Worm (Caenorhabditis elegans) whole organism, early embryonic: ENCODE measurements around the gene Y43F8A.1.

Experiments
- B0310.2 ChIP-seq: sonication (generic microtip); optimal IDR thresholded peaks from 2 replicates; lab custom pipeline; 2016; ENCODE audit warnings: mild to moderate bottlenecking, missing genetic modification characterization, missing compliant biosample characterization
- F13C5.2 ChIP-seq: sonication (generic microtip); optimal IDR thresholded peaks from 2 replicates; lab custom pipeline; 2017; ENCODE audit warnings: mild to moderate bottlenecking, missing genetic modification characterization, inconsistent platforms, missing compliant biosample characterization
- aly-1 ChIP-seq: sonication (generic microtip); optimal IDR thresholded peaks from 2 replicates; lab custom pipeline; 2016; ENCODE audit warnings: missing genetic modification characterization, missing compliant biosample characterization
- ama-1 ChIP-seq: fragments of 150-350 bp; optimal IDR thresholded peaks from 2 replicates; lab custom pipeline; 2014
- ceh-13 ChIP-seq: fragments of 200-800 bp; sonication (Bioruptor generic); optimal IDR thresholded peaks from 2 replicates; lab custom pipeline; 2018; ENCODE audit warnings: mild to moderate bottlenecking, missing genetic modification characterization, missing compliant biosample characterization
- ceh-36 ChIP-seq: sonication (generic microtip); optimal IDR thresholded peaks from 2 replicates; lab custom pipeline; 2016; ENCODE audit warnings: missing genetic modification characterization, inconsistent platforms, missing compliant biosample characterization
- ets-7 ChIP-seq: sonication (generic microtip); optimal IDR thresholded peaks from 2 replicates; lab custom pipeline; 2016; ENCODE audit warnings: missing genotype, missing genetic modification characterization, missing compliant biosample characterization
- flt-1 ChIP-seq: fragments of 200-800 bp; sonication (Bioruptor generic); IDR thresholded peaks from 2 replicates; pipeline ENCODE4 v1.3.6; 2022; ENCODE audit warnings: missing genetic modification characterization, missing compliant biosample characterization
- hmbx-1 ChIP-seq: sonication (generic microtip); optimal IDR thresholded peaks from 2 replicates; lab custom pipeline; 2016; ENCODE audit warnings: mild to moderate bottlenecking, missing genetic modification characterization, missing compliant biosample characterization
- hmg-4 ChIP-seq: fragments of 200-800 bp; sonication (Bioruptor generic); optimal IDR thresholded peaks from 2 replicates; lab custom pipeline; 2018; ENCODE audit warnings: mild to moderate bottlenecking, missing genetic modification characterization, missing compliant biosample characterization
- hnd-1 ChIP-seq: sonication (generic microtip); optimal IDR thresholded peaks from 2 replicates; lab custom pipeline; 2016; ENCODE audit warnings: missing genetic modification characterization, missing compliant biosample characterization
- pes-1 ChIP-seq: fragments of 200-800 bp; sonication (Bioruptor generic); IDR thresholded peaks from 2 replicates; pipeline ENCODE4 v1.3.6; 2022; ENCODE audit warnings: missing genetic modification reagents, missing genetic modification characterization, missing compliant biosample characterization
- scrt-1 ChIP-seq: fragments of 200-800 bp; sonication (Bioruptor generic); IDR thresholded peaks from 2 replicates; pipeline ENCODE4 v1.3.6; 2022; ENCODE audit warnings: missing genetic modification characterization, missing compliant biosample characterization
- sea-1 ChIP-seq: fragments of 200-800 bp; sonication (Bioruptor generic); conservative IDR thresholded peaks from 2 replicates; pipeline ENCODE4 v1.3.6; 2022; ENCODE audit warnings: missing genetic modification characterization, missing compliant biosample characterization
- tbx-11 ChIP-seq: fragments of 200-800 bp; sonication (Bioruptor generic); IDR thresholded peaks from 2 replicates; pipeline ENCODE4 v1.3.6; 2022; ENCODE audit warnings: missing genetic modification characterization, missing compliant biosample characterization
- tbx-37 ChIP-seq: fragments of 200-800 bp; sonication (Bioruptor generic); conservative IDR thresholded peaks from 2 replicates; pipeline ENCODE4 v1.3.6; 2022; ENCODE audit warnings: missing genetic modification reagents, missing genetic modification characterization, missing compliant biosample characterization
- tra-4 ChIP-seq: sonication (generic microtip); optimal IDR thresholded peaks from 2 replicates; lab custom pipeline; 2017; ENCODE audit warnings: missing genetic modification characterization, missing compliant biosample characterization

Y43F8A.1 gene

ce11 chrV:19370189-19370588, at the start of gene Y43F8A.1:
Gene Y43F8A.1 (plus strand): TSS chrV:19370489.
- no peak for TF ChIP-seq flt-1 (GFP tag; lab: Robert Waterston, UW)
- TF ChIP-seq scrt-1: no peak
- no peak for TF ChIP-seq tbx-37 (GFP tag; lab: Robert Waterston, UW)
- no peak for TF ChIP-seq ceh-13
- no peak for TF ChIP-seq aly-1 (tag; lab: Kevin White, UChicago)
- no peak for TF ChIP-seq tra-4 (tag; lab: Kevin White, UChicago)
- TF ChIP-seq hmbx-1 (tag; lab: Kevin White, UChicago): no peak
- TF ChIP-seq F13C5.2: no peak
- no peak for TF ChIP-seq sea-1 (GFP tag; lab: Robert Waterston, UW)
- no peak for TF ChIP-seq tbx-11 (GFP tag; lab: Robert Waterston, UW)

- TF ChIP-seq ceh-13 (no peak), hmbx-1 (tag; lab: Kevin White, UChicago) (no peak), hnd-1 (tag; lab: Kevin White, UChicago) (no peak), scrt-1 (no peak)
Observed at ce11 chrV:19322387-19322786, 47.9 kb upstream of the Y43F8A.1 start, which contains the start of gene C43D7.4. Gene C43D7.4 (minus strand): TSS chrV:19322487.

ce11 chrV:19325436-19325835, 44.9 kb upstream of the Y43F8A.1 start:
- TF ChIP-seq tbx-37 (GFP tag; lab: Robert Waterston, UW) (no peak), flt-1 (GFP tag; lab: Robert Waterston, UW) (no peak)

- TF ChIP-seq scrt-1: no peak
- no peak for TF ChIP-seq ceh-36 (tag; lab: Kevin White, UChicago)
- TF ChIP-seq F13C5.2: no peak
- TF ChIP-seq ets-7: no peak
- no peak for TF ChIP-seq sea-1 (GFP tag; lab: Robert Waterston, UW)
- TF ChIP-seq ceh-13: no peak
- TF ChIP-seq hnd-1 (tag; lab: Kevin White, UChicago): no peak
- TF ChIP-seq aly-1 (tag; lab: Kevin White, UChicago): no peak
- TF ChIP-seq tbx-11 (GFP tag; lab: Robert Waterston, UW): no peak
- TF ChIP-seq tbx-37 (GFP tag; lab: Robert Waterston, UW): no peak
- no peak for TF ChIP-seq flt-1 (GFP tag; lab: Robert Waterston, UW)
- TF ChIP-seq pes-1 (GFP tag; lab: Robert Waterston, UW): no peak
- TF ChIP-seq B0310.2 (tag; lab: Kevin White, UChicago): no peak
- TF ChIP-seq hmbx-1 (tag; lab: Kevin White, UChicago): no peak
- TF ChIP-seq tra-4 (tag; lab: Kevin White, UChicago): no peak
- no peak for TF ChIP-seq ama-1 (lab: Kevin White, UChicago)
- no peak for TF ChIP-seq hmg-4 (GFP tag; lab: Kevin White, UChicago)
Observed at ce11 chrV:19329263-19329662, 41.0 kb upstream of the Y43F8A.1 start, which contains the start of gene fbxb-65. Gene fbxb-65 (plus strand): TSS chrV:19329563.

ce11 chrV:19337333-19337732, 33.0 kb upstream of the Y43F8A.1 start:
- no peak for TF ChIP-seq hmg-4 (GFP tag; lab: Kevin White, UChicago)
- TF ChIP-seq sea-1 (GFP tag; lab: Robert Waterston, UW): no peak
- no peak for TF ChIP-seq tbx-11 (GFP tag; lab: Robert Waterston, UW)
- no peak for TF ChIP-seq F13C5.2
- TF ChIP-seq B0310.2 (tag; lab: Kevin White, UChicago): no peak
- no peak for TF ChIP-seq ceh-36 (tag; lab: Kevin White, UChicago)
- no peak for TF ChIP-seq ceh-13
- no peak for TF ChIP-seq scrt-1
- no peak for TF ChIP-seq ets-7
- TF ChIP-seq hnd-1 (tag; lab: Kevin White, UChicago): no peak
- no peak for TF ChIP-seq flt-1 (GFP tag; lab: Robert Waterston, UW)

- TF ChIP-seq ceh-13 (no peak), hmbx-1 (tag; lab: Kevin White, UChicago) (no peak), hnd-1 (tag; lab: Kevin White, UChicago) (no peak), F13C5.2 (no peak), B0310.2 (tag; lab: Kevin White, UChicago) (no peak)
Observed at ce11 chrV:19351944-19352343, 18.3 kb upstream of the Y43F8A.1 start.

ce11 chrV:19354506-19354905, 15.8 kb upstream of the Y43F8A.1 start:
- TF ChIP-seq tra-4 (tag; lab: Kevin White, UChicago): no peak
- no peak for TF ChIP-seq pes-1 (GFP tag; lab: Robert Waterston, UW)
- no peak for TF ChIP-seq aly-1 (tag; lab: Kevin White, UChicago)
- TF ChIP-seq hnd-1 (tag; lab: Kevin White, UChicago): no peak
- no peak for TF ChIP-seq ama-1 (lab: Kevin White, UChicago)
- TF ChIP-seq ceh-13: no peak
- no peak for TF ChIP-seq ets-7
- TF ChIP-seq flt-1 (GFP tag; lab: Robert Waterston, UW): no peak
- no peak for TF ChIP-seq ceh-36 (tag; lab: Kevin White, UChicago)
- TF ChIP-seq tbx-37 (GFP tag; lab: Robert Waterston, UW): no peak
- no peak for TF ChIP-seq hmg-4 (GFP tag; lab: Kevin White, UChicago)
- TF ChIP-seq sea-1 (GFP tag; lab: Robert Waterston, UW): no peak
- no peak for TF ChIP-seq scrt-1
- no peak for TF ChIP-seq hmbx-1 (tag; lab: Kevin White, UChicago)
- no peak for TF ChIP-seq F13C5.2
- TF ChIP-seq B0310.2 (tag; lab: Kevin White, UChicago): no peak

ce11 chrV:19355219-19355618, 15.1 kb upstream of the Y43F8A.1 start:
- TF ChIP-seq tbx-37 (GFP tag; lab: Robert Waterston, UW) (no peak), scrt-1 (no peak), ceh-36 (tag; lab: Kevin White, UChicago) (no peak), tra-4 (tag; lab: Kevin White, UChicago) (no peak), tbx-11 (GFP tag; lab: Robert Waterston, UW) (no peak)
